Worm (Caenorhabditis elegans): ENCODE measurements around the gene C44H4.4.
"Not testable (repeated sequence)": the region's sequence is repeated elsewhere in the genome, so short reads cannot be mapped to it uniquely, and the experiment has no call there.

DNA sequence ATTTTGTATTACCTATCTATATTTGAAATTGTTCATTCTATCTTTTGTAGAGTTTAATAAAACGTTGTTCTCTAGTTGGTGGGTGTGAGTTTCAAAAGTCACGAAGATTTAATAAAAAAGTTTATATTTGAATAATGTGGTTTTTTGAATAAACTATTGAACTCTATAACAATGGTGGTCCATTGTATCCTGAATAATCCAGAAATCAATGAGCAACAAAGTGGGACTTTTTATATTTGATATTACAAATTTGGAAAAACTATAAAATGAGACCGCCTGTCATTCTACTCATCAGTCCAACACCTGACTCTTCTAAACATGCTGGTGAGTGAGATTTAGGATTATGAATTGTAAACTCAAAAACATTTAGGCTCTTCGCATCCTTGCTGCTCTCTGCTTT lies 60.5 kb downstream of the C44H4.4 start, which contains the start of gene nspc-19:
- TF ChIP-seq nhr-76, nhr-237 (tag; optimal IDR thresholded peaks at IDR 0.05): not testable (repeated sequence)
